Worm (Caenorhabditis elegans): Measurements from ENCODE around the gene pdhk-2.

Gene pdhk-2

DNA sequence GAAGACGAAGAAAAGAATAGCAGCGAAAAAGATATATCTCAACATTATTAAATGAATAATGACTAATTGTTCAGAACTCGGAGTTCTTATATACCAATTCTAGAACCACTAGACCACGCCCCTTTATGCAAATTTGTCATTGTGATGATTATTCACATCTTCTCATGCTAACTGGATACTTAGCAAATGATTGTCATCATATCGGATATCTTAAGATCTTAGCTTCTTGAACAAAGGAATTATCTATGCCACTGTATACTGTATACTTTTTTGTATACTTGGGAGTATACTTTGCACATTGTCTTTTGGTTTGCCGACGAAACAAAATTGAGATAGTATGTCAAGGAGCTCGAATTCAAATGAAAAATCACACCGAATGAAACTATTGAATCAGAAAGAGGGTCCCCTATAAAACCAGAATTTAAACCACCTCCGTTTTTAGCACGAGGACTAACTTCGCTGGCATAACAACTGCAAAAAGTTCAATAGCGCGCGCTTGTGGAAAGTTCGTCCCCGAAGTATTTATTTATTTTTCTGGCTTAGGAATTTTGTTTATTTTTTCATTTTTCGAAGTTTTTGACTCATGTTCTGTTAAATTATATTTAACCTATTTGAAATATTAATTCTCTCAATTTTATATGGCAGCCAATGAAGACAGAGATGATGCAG is 40.8 kb downstream of the pdhk-2 start, which contains the start of the genes sdz-1 and vps-33.1:
Gene sdz-1 (minus strand): TSS at position 51 of the 669 bp plus-strand sequence.
Gene vps-33.1 (plus strand): TSS at position 639 of the 669 bp plus-strand sequence.
- peak; percentile 42 for TF ChIP-seq nhr-43 (tag; optimal IDR thresholded peaks at IDR 0.05; ENCODE audit: poor library complexity, severe bottlenecking)
- no peak for TF ChIP-seq elt-2 (tag; optimal IDR thresholded peaks at IDR 0.05)
- no peak for TF ChIP-seq nhr-28 (tag; optimal IDR thresholded peaks at IDR 0.05)
- peak; percentile 38 for TF ChIP-seq nhr-23 (tag; optimal IDR thresholded peaks at IDR 0.05)
- TF ChIP-seq mml-1 (tag; optimal IDR thresholded peaks at IDR 0.05), result no peak
- TF ChIP-seq ZK546.5 (tag; optimal IDR thresholded peaks at IDR 0.05), result no peak
- peak; percentile 51 for TF ChIP-seq lin-39 (tag; optimal IDR thresholded peaks at IDR 0.05)
- TF ChIP-seq nhr-77 (tag; optimal IDR thresholded peaks at IDR 0.05), result no peak
- TF ChIP-seq snpc-4 (tag; optimal IDR thresholded peaks at IDR 0.05), result peak; percentile 53
- TF ChIP-seq R02D3.7 (tag; optimal IDR thresholded peaks at IDR 0.05), result peak; percentile 27
- TF ChIP-seq egl-5 (tag; optimal IDR thresholded peaks at IDR 0.05), result no peak
- no peak for TF ChIP-seq unc-62 (GFP tag; optimal IDR thresholded peaks at IDR 0.05)
- TF ChIP-seq ama-1 (optimal IDR thresholded peaks at IDR 0.05), result no peak
- TF ChIP-seq nhr-25 (tag; optimal IDR thresholded peaks at IDR 0.05), result peak; percentile 21
- TF ChIP-seq egl-27 (tag; optimal IDR thresholded peaks at IDR 0.05), result no peak
- no peak for TF ChIP-seq ceh-28 (tag; optimal IDR thresholded peaks at IDR 0.05)
- no peak for TF ChIP-seq fos-1 (tag; optimal IDR thresholded peaks at IDR 0.05)
- TF ChIP-seq mdl-1 (tag; optimal IDR thresholded peaks at IDR 0.05), result no peak
- TF ChIP-seq zag-1 (tag; optimal IDR thresholded peaks at IDR 0.05), result no peak
- TF ChIP-seq lsy-12 (tag; optimal IDR thresholded peaks at IDR 0.05), result no peak
- TF ChIP-seq hmg-11 (tag; optimal IDR thresholded peaks at IDR 0.05), result no peak
- TF ChIP-seq jun-1 (tag; optimal IDR thresholded peaks at IDR 0.05), result no peak
- no peak for TF ChIP-seq eor-1 (tag; optimal IDR thresholded peaks at IDR 0.05)
- no peak for TF ChIP-seq unc-39 (tag; optimal IDR thresholded peaks at IDR 0.05)
- peak; percentile 86 for TF ChIP-seq lin-15B (tag; optimal IDR thresholded peaks at IDR 0.05)
- no peak for TF ChIP-seq ztf-11 (tag; optimal IDR thresholded peaks at IDR 0.05)
- no peak for TF ChIP-seq nhr-11 (tag; optimal IDR thresholded peaks at IDR 0.05)
- no peak for TF ChIP-seq ztf-4 (tag; optimal IDR thresholded peaks at IDR 0.05)
- TF ChIP-seq elt-3 (tag; optimal IDR thresholded peaks at IDR 0.05), result no peak
- TF ChIP-seq pqm-1 (tag; optimal IDR thresholded peaks at IDR 0.05), result no peak
- no peak for TF ChIP-seq skn-1 (tag; optimal IDR thresholded peaks at IDR 0.05)
- TF ChIP-seq tbx-2 (tag; optimal IDR thresholded peaks at IDR 0.05), result no peak
- peak; percentile 83 for TF ChIP-seq nfya-1 (tag; optimal IDR thresholded peaks at IDR 0.05; ENCODE audit: insufficient read depth)
- TF ChIP-seq nhr-76 (tag; optimal IDR thresholded peaks at IDR 0.05), result no peak
- no peak for TF ChIP-seq fkh-10 (GFP tag; optimal IDR thresholded peaks at IDR 0.05)
- no peak for TF ChIP-seq nhr-237 (tag; optimal IDR thresholded peaks at IDR 0.05)
- no peak for TF ChIP-seq sea-2 (GFP tag; optimal IDR thresholded peaks at IDR 0.05)
- TF ChIP-seq nhr-12 (tag; optimal IDR thresholded peaks at IDR 0.05), result no peak
- TF ChIP-seq daf-12 (tag; optimal IDR thresholded peaks at IDR 0.05), result no peak
- no peak for TF ChIP-seq elt-1 (tag; optimal IDR thresholded peaks at IDR 0.05)
- TF ChIP-seq ceh-82 (tag; optimal IDR thresholded peaks at IDR 0.05), result no peak
- no peak for TF ChIP-seq aly-2 (tag; optimal IDR thresholded peaks at IDR 0.05)
- TF ChIP-seq ceh-16 (tag; optimal IDR thresholded peaks at IDR 0.05), result no peak
- no peak for TF ChIP-seq pha-4 (tag; optimal IDR thresholded peaks at IDR 0.05)
- no peak for TF ChIP-seq nhr-67 (tag; optimal IDR thresholded peaks at IDR 0.05)
- no peak for TF ChIP-seq fkh-2 (tag; optimal IDR thresholded peaks at IDR 0.05)
- no peak for TF ChIP-seq ceh-9 (tag; optimal IDR thresholded peaks at IDR 0.05)

All from whole organism, L3 larva.